Fruit fly (Drosophila melanogaster) whole organism, embryonic: ENCODE measurements around the gene CG10874.
A peak's percentile ranks its signal among the peaks of the same experiment; 100 is the strongest.

ENCODE experiments used
- Asciz ChIP-seq: fragments of 200-800 bp; sonication (Bioruptor generic); optimal IDR thresholded peaks from 2 replicates; lab custom pipeline; 2017; ENCODE audit warnings: missing biosample characterization, mild to moderate bottlenecking, missing genetic modification characterization, missing genetic modification reagents
- Awh ChIP-seq: fragments of 200-800 bp; sonication (Bioruptor generic); IDR thresholded peaks from 2 replicates; pipeline ENCODE4, ENCODE4 v1.3.6; 2022; ENCODE audit warnings: missing biosample characterization, missing genetic modification characterization
- Bgb ChIP-seq: fragments of 200-800 bp; sonication (Bioruptor generic); IDR thresholded peaks from 2 replicates; pipeline ENCODE4 v1.3.6; 2022; ENCODE audit warnings: missing biosample characterization, missing genetic modification characterization; ENCODE audit not compliant: partially characterized antibody
- CG13296 ChIP-seq: fragments of 200-800 bp; sonication (Bioruptor generic); optimal IDR thresholded peaks from 3 replicates; lab custom pipeline; 2018; ENCODE audit warnings: missing biosample characterization, mild to moderate bottlenecking, missing genetic modification characterization
- CG14667 ChIP-seq: fragments of 200-800 bp; sonication (Bioruptor generic); IDR thresholded peaks from 2 replicates; pipeline ENCODE4 v1.3.6; 2022; ENCODE audit warnings: missing biosample characterization, missing genetic modification characterization
- CG14860 ChIP-seq: fragments of 200-800 bp; sonication (Bioruptor generic); IDR thresholded peaks from 3 replicates; pipeline ENCODE4 v1.3.6; 2022; ENCODE audit warnings: missing biosample characterization, missing genetic modification characterization; ENCODE audit not compliant: partially characterized antibody
- CG1603 ChIP-seq: fragments of 200-800 bp; sonication (Bioruptor generic); optimal IDR thresholded peaks from 2 replicates; lab custom pipeline; 2019; ENCODE audit warnings: missing biosample characterization, mild to moderate bottlenecking, missing genetic modification characterization, moderate library complexity
- CG1647 ChIP-seq: fragments of 200-800 bp; sonication (Bioruptor generic); optimal IDR thresholded peaks from 3 replicates; lab custom pipeline; 2016; ENCODE audit warnings: missing biosample characterization, missing genetic modification characterization
- CG16779 ChIP-seq: fragments of 200-800 bp; sonication (Bioruptor generic); IDR thresholded peaks from 2 replicates; pipeline ENCODE4 v1.3.6; 2022; ENCODE audit warnings: missing biosample characterization, missing genetic modification characterization
- CG16813 ChIP-seq: fragments of 200-800 bp; sonication (Bioruptor generic); IDR thresholded peaks from 3 replicates; pipeline ENCODE4 v1.3.6; 2022; ENCODE audit warnings: missing biosample characterization, missing genetic modification characterization; ENCODE audit not compliant: partially characterized antibody
- CG16815 ChIP-seq: fragments of 200-800 bp; sonication (Bioruptor generic); optimal IDR thresholded peaks from 3 replicates; lab custom pipeline; 2017; ENCODE audit warnings: missing biosample characterization, mild to moderate bottlenecking, missing genetic modification characterization
- CG17359 ChIP-seq: fragments of 200-800 bp; sonication (Bioruptor generic); optimal IDR thresholded peaks from 3 replicates; lab custom pipeline; 2018; ENCODE audit warnings: missing biosample characterization, mild to moderate bottlenecking, missing genetic modification characterization, moderate library complexity
- CG17568 ChIP-seq: fragments of 200-800 bp; sonication (Bioruptor generic); optimal IDR thresholded peaks from 2 replicates; lab custom pipeline; 2018; ENCODE audit warnings: missing biosample characterization, mild to moderate bottlenecking, missing genetic modification characterization, moderate library complexity
- CG17612 ChIP-seq: fragments of 200-800 bp; sonication (Bioruptor generic); IDR thresholded peaks from 2 replicates; pipeline ENCODE4 v1.3.6; 2022; ENCODE audit warnings: missing biosample characterization, missing genetic modification characterization
- CG17829 ChIP-seq: fragments of 200-800 bp; optimal IDR thresholded peaks from 2 replicates; lab custom pipeline; 2019; ENCODE audit warnings: missing biosample characterization, mild to moderate bottlenecking, missing genetic modification characterization, moderate library complexity
- CG34376 ChIP-seq: fragments of 200-800 bp; sonication (Bioruptor generic); optimal IDR thresholded peaks from 2 replicates; lab custom pipeline; 2018; ENCODE audit warnings: missing biosample characterization, mild to moderate bottlenecking, missing genetic modification characterization
- CG3726 ChIP-seq: fragments of 200-800 bp; sonication (Bioruptor generic); IDR thresholded peaks from 3 replicates; pipeline ENCODE4, ENCODE4 v1.3.6; 2022; ENCODE audit warnings: missing biosample characterization, missing genetic modification characterization
- CG42726 ChIP-seq: fragments of 200-800 bp; sonication (Bioruptor generic); IDR thresholded peaks from 2 replicates; pipeline ENCODE4 v1.3.6; 2022; ENCODE audit warnings: missing biosample characterization, missing genetic modification characterization; ENCODE audit not compliant: partially characterized antibody
- CG4404 ChIP-seq: fragments of 200-800 bp; sonication (Bioruptor generic); IDR thresholded peaks from 2 replicates; pipeline ENCODE4 v1.3.6; 2022; ENCODE audit warnings: missing biosample characterization, missing genetic modification characterization
- CG4730 ChIP-seq: fragments of 200-800 bp; sonication (Bioruptor generic); IDR thresholded peaks from 2 replicates; pipeline ENCODE4 v1.3.6; 2022; ENCODE audit warnings: missing biosample characterization, missing genetic modification characterization
- CG6689 ChIP-seq: fragments of 200-800 bp; sonication (Bioruptor generic); IDR thresholded peaks from 2 replicates; pipeline ENCODE4 v1.3.6; 2022; ENCODE audit warnings: missing biosample characterization, missing genetic modification characterization
- CG6765 ChIP-seq: fragments of 200-800 bp; sonication (Bioruptor generic); optimal IDR thresholded peaks from 3 replicates; lab custom pipeline; 2017; ENCODE audit warnings: missing biosample characterization, mild to moderate bottlenecking, missing genetic modification characterization
- CG9215 ChIP-seq: fragments of 200-800 bp; sonication (Bioruptor generic); IDR thresholded peaks from 2 replicates; pipeline ENCODE4 v1.3.6; 2022; ENCODE audit warnings: missing biosample characterization, missing genetic modification characterization
- CG9797 ChIP-seq: fragments of 200-800 bp; sonication (Bioruptor generic); optimal IDR thresholded peaks from 3 replicates; lab custom pipeline; 2018; ENCODE audit warnings: missing biosample characterization, mild to moderate bottlenecking, missing genetic modification characterization
- Chrac-16 ChIP-seq: fragments of 200-800 bp; sonication (Bioruptor generic); optimal IDR thresholded peaks from 3 replicates; lab custom pipeline; 2016; ENCODE audit warnings: missing biosample characterization, missing genetic modification characterization
- CrebB ChIP-seq: fragments of 200-800 bp; sonication (Bioruptor generic); optimal IDR thresholded peaks from 3 replicates; lab custom pipeline; 2018; ENCODE audit warnings: missing biosample characterization, mild to moderate bottlenecking, missing genetic modification characterization
- Deaf1 ChIP-seq: fragments of 200-800 bp; optimal IDR thresholded peaks from 3 replicates; lab custom pipeline; 2019; ENCODE audit warnings: missing biosample characterization, mild to moderate bottlenecking, missing genetic modification characterization, moderate library complexity
- Dek ChIP-seq: fragments of 200-800 bp; sonication (Bioruptor generic); optimal IDR thresholded peaks from 3 replicates; lab custom pipeline; 2019; ENCODE audit warnings: missing biosample characterization, mild to moderate bottlenecking, missing genetic modification characterization, moderate library complexity
- Doc3 ChIP-seq: fragments of 200-800 bp; sonication (Bioruptor generic); IDR thresholded peaks from 3 replicates; pipeline ENCODE4 v1.3.6; 2022; ENCODE audit warnings: missing biosample characterization, missing genetic modification characterization; ENCODE audit not compliant: partially characterized antibody
- Hr78 ChIP-seq, 2 experiments: fragments of 200-800 bp in 1 of 2; fragments of >200 bp in 1 of 2; sonication (Bioruptor generic) in 1 of 2; optimal IDR thresholded peaks; 2 replicates each; lab custom pipeline; 2017 to 2019; ENCODE audit warnings: missing biosample characterization in 2 of 2, missing genetic modification characterization in 2 of 2, mild to moderate bottlenecking in 1 of 2, moderate library complexity in 1 of 2
- MTF-1 ChIP-seq: fragments of 200-800 bp; sonication (Bioruptor generic); optimal IDR thresholded peaks from 2 replicates; lab custom pipeline; 2018; ENCODE audit warnings: missing biosample characterization, mild to moderate bottlenecking, missing genetic modification characterization, borderline replicate concordance
- Nf-YC ChIP-seq: fragments of 200-800 bp; optimal IDR thresholded peaks from 3 replicates; lab custom pipeline; 2019; ENCODE audit warnings: missing biosample characterization, mild to moderate bottlenecking, missing genetic modification characterization, moderate library complexity
- Trl ChIP-seq, 3 experiments: fragments of >200 bp in 2 of 3; fragments of 200-800 bp in 1 of 3; sonication (Bioruptor generic) in 1 of 3; optimal IDR thresholded peaks; 2 replicates in 1 of 3; 3 replicates in 2 of 3; lab custom pipeline; 2016 to 2017; ENCODE audit warnings: missing biosample characterization in 1 of 3, missing genetic modification characterization in 1 of 3
- aop ChIP-seq: fragments of 200-800 bp; sonication (Bioruptor generic); IDR thresholded peaks from 2 replicates; pipeline ENCODE4 v1.3.6; 2022; ENCODE audit warnings: missing biosample characterization, missing genetic modification characterization
- caup ChIP-seq: fragments of 200-800 bp; sonication (Bioruptor generic); optimal IDR thresholded peaks from 3 replicates; lab custom pipeline; 2017; ENCODE audit warnings: missing biosample characterization, mild to moderate bottlenecking, missing genetic modification characterization, moderate library complexity; ENCODE audit not compliant: severe bottlenecking
- corto ChIP-seq: fragments of 200-800 bp; sonication (Bioruptor generic); optimal IDR thresholded peaks from 2 replicates; lab custom pipeline; 2016; ENCODE audit warnings: missing biosample characterization, mild to moderate bottlenecking, missing genetic modification characterization, moderate library complexity
- croc ChIP-seq: fragments of 200-800 bp; sonication (Bioruptor generic); conservative IDR thresholded peaks from 3 replicates; pipeline ENCODE4 v1.3.6; 2022; ENCODE audit warnings: missing biosample characterization, missing genetic modification characterization
- dmrt99B ChIP-seq: fragments of 200-800 bp; sonication (Bioruptor generic); optimal IDR thresholded peaks from 2 replicates; lab custom pipeline; 2018; ENCODE audit warnings: missing biosample characterization, mild to moderate bottlenecking, missing genetic modification characterization, moderate library complexity
- en ChIP-seq: fragments of 200-800 bp; sonication (Bioruptor generic); optimal IDR thresholded peaks from 2 replicates; lab custom pipeline; 2016; ENCODE audit warnings: missing biosample characterization, missing genetic modification characterization
- eyg ChIP-seq: fragments of 200-800 bp; sonication (Bioruptor generic); optimal IDR thresholded peaks from 3 replicates; lab custom pipeline; 2016; ENCODE audit warnings: missing biosample characterization, missing genetic modification characterization
- fd96Cb ChIP-seq: fragments of 200-800 bp; sonication (Bioruptor generic); optimal IDR thresholded peaks from 2 replicates; lab custom pipeline; 2018; ENCODE audit warnings: missing biosample characterization, mild to moderate bottlenecking, missing genetic modification characterization, moderate library complexity
- gem ChIP-seq: fragments of 200-800 bp; sonication (Bioruptor generic); optimal IDR thresholded peaks from 2 replicates; lab custom pipeline; 2019; ENCODE audit warnings: missing biosample characterization, mild to moderate bottlenecking, missing genetic modification characterization, moderate library complexity
- gro ChIP-seq: fragments of 200-800 bp; sonication (Bioruptor generic); optimal IDR thresholded peaks from 2 replicates; lab custom pipeline; 2016; ENCODE audit warnings: missing biosample characterization, missing genetic modification characterization
- lilli ChIP-seq: fragments of 200-800 bp; sonication (Bioruptor generic); optimal IDR thresholded peaks from 3 replicates; lab custom pipeline; 2016; ENCODE audit warnings: missing biosample characterization, missing genetic modification characterization
- mam ChIP-seq: fragments of 200-800 bp; sonication (Bioruptor generic); optimal IDR thresholded peaks from 3 replicates; lab custom pipeline; 2016; ENCODE audit warnings: missing biosample characterization, missing genetic modification characterization
- pan ChIP-seq, 4 experiments: fragments of >200 bp in 3 of 4; fragments of 200-800 bp in 1 of 4; sonication (Bioruptor generic) in 1 of 4; optimal IDR thresholded peaks in 3 of 4; IDR thresholded peaks in 1 of 4; 2 replicates each; pipeline versions ENCODE4 v1.3.6 to Lab custom; 2017 to 2022; ENCODE audit warnings: missing biosample characterization in 2 of 4, missing genetic modification characterization in 2 of 4, mixed read lengths in 1 of 4
- pzg ChIP-seq: fragments of 200-800 bp; sonication (Bioruptor generic); optimal IDR thresholded peaks from 3 replicates; lab custom pipeline; 2018; ENCODE audit warnings: missing biosample characterization, mild to moderate bottlenecking, missing genetic modification characterization, moderate library complexity

Gene CG10874

DNA sequence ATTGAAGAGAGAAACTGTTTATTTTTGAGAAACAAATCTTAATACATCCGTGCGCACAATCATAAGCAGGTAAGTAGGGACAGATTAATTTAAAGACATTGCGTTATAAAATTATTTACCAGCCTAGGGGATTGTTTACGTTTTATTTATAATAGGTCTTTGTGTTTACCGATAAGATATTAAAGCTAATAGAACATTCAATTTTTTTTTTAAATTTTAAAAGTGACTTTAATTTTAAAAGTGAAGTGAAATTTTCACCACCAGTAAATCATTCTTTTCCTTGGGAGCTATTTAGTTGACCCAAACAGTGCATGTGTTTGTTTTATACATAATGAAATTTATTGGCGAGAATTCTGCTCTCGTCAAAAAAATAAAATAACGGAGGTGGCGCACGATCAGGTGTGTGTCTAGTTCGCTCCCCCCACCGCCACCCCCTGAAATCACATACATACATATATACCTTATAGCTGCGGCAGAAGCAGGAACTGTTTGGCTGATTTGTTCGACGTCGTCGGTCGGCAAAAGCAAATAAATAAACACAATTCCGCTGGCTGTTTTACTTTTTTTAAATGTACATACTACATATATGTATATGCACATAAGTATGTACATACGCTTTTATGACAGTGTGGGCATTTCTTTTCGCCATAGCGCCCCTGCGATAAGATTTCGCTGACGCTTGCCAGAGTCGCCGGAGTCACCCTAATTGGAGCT, 16.1 kb downstream of the CG10874 start (continued):
- TF ChIP-seq fd96Cb (tag; lab: Kevin White, UChicago) (peak; percentile 19), CG17568 (GFP tag; lab: Kevin White, UChicago) (peak; percentile 2), croc (GFP tag; lab: Robert Waterston, UW) (0 out of 3 replicates have a peak, but pooled peaks have one; percentile 15), CG4404 (GFP tag; lab: Robert Waterston, UW) (no peak), CrebB (no peak), CG17359 (peak; percentile 23), Trl (optimal IDR thresholded peaks at IDR 0.05; lab: Kevin White, UChicago) (no peak), Trl (GFP tag; optimal IDR thresholded peaks at IDR 0.05; lab: Kevin White, UChicago) (no peak), CG34376 (GFP tag; lab: Kevin White, UChicago) (no peak), CG3726 (no peak), CG6689 (GFP tag; lab: Robert Waterston, UW) (peak; percentile 29; the same call in 1 of the 2 replicates), Chrac-16 (no peak), CG1647 (no peak), CG16813 (no peak), gem (peak; percentile 79), CG9797 (GFP tag; lab: Kevin White, UChicago) (no peak), CG17612 (GFP tag; lab: Robert Waterston, UW) (no peak), lilli (GFP tag; lab: Kevin White, UChicago) (peak; percentile 72), CG4730 (GFP tag; lab: Robert Waterston, UW) (0 out of 2 replicates have a peak, but pooled peaks have one; percentile 31), Awh (no peak), MTF-1 (GFP tag; lab: Kevin White, UChicago) (no peak), CG13296 (GFP tag; lab: Kevin White, UChicago) (peak; percentile 68), Dek (tag; lab: Kevin White, UChicago) (peak; percentile 63), CG14860 (GFP tag; lab: Robert Waterston, UW) (no peak), Hr78 (GFP tag; optimal IDR thresholded peaks at IDR 0.05; lab: Kevin White, UChicago) (no peak), gro (GFP tag; lab: Kevin White, UChicago) (no peak), Doc3 (GFP tag; lab: Robert Waterston, UW) (no peak), caup (GFP tag; lab: Kevin White, UChicago) (no peak), mam (GFP tag; lab: Kevin White, UChicago) (no peak), Bgb (no peak), Nf-YC (tag; lab: Kevin White, UChicago) (peak; percentile 22), CG1603 (tag; lab: Kevin White, UChicago) (no peak), CG42726 (no peak), corto (GFP tag; lab: Kevin White, UChicago) (no peak), aop (peak; percentile 76; the same call in 1 of the 2 replicates), Asciz (GFP tag; lab: Kevin White, UChicago) (no peak), en (GFP tag; lab: Kevin White, UChicago) (no peak), CG16779 (GFP tag; lab: Robert Waterston, UW) (no peak), CG6765 (GFP tag; lab: Kevin White, UChicago) (peak; percentile 59), CG17829 (peak; percentile 35), Deaf1 (peak; percentile 22), eyg (GFP tag; lab: Kevin White, UChicago) (no peak), pzg (GFP tag; lab: Kevin White, UChicago) (no peak), dmrt99B (tag; lab: Kevin White, UChicago) (peak; percentile 52), CG14667 (GFP tag; lab: Robert Waterston, UW) (no peak), CG9215 (peak; percentile 33), pan (optimal IDR thresholded peaks at IDR 0.05; lab: Kevin White, UChicago) (no peak), pan (GFP tag; optimal IDR thresholded peaks at IDR 0.05 in 1 of 2, IDR thresholded peaks at IDR 0.05 in 1 of 2) (peak in 1 of 2 experiments; percentile 46), CG16815 (GFP tag; lab: Kevin White, UChicago) (no peak)
